Worm (Caenorhabditis elegans) whole organism, L3 larva: ENCODE measurements around the gene srh-146.

Experiments used
- R02D3.7 ChIP-seq: fragments of 150-350 bp; optimal IDR thresholded peaks from 2 replicates; lab custom pipeline; 2014; ENCODE audit warnings: missing biosample characterization, missing genetic modification characterization
- ZK546.5 ChIP-seq: sonication (generic microtip); optimal IDR thresholded peaks from 2 replicates; lab custom pipeline; 2017; ENCODE audit warnings: missing biosample characterization, missing genetic modification characterization
- aly-2 ChIP-seq: fragments of 150-350 bp; optimal IDR thresholded peaks from 2 replicates; lab custom pipeline; 2014; ENCODE audit warnings: missing biosample characterization, missing genetic modification characterization
- ama-1 ChIP-seq: fragments of 150-350 bp; optimal IDR thresholded peaks from 2 replicates; lab custom pipeline; 2018
- ceh-16 ChIP-seq: sonication (generic microtip); optimal IDR thresholded peaks from 2 replicates; lab custom pipeline; 2017; ENCODE audit warnings: missing biosample characterization, missing genetic modification characterization
- ceh-82 ChIP-seq: fragments of 150-350 bp; optimal IDR thresholded peaks from 2 replicates; lab custom pipeline; 2014; ENCODE audit warnings: missing biosample characterization, missing genetic modification characterization
- ceh-9 ChIP-seq: sonication (generic microtip); optimal IDR thresholded peaks from 2 replicates; lab custom pipeline; 2018; ENCODE audit warnings: missing biosample characterization, missing genetic modification characterization
- egl-5 ChIP-seq: fragments of 150-350 bp; optimal IDR thresholded peaks from 2 replicates; lab custom pipeline; 2017; ENCODE audit warnings: missing biosample characterization, missing genetic modification reagents, missing genetic modification characterization, inconsistent platforms
- elt-1 ChIP-seq: fragments of 150-350 bp; optimal IDR thresholded peaks from 2 replicates; lab custom pipeline; 2014; ENCODE audit warnings: missing biosample characterization, missing genetic modification characterization
- elt-2 ChIP-seq: sonication (generic microtip); optimal IDR thresholded peaks from 2 replicates; lab custom pipeline; 2016; ENCODE audit warnings: missing genetic modification reagents, mild to moderate bottlenecking, missing genetic modification characterization, missing compliant biosample characterization
- elt-3 ChIP-seq, 3 experiments: fragments of 150-350 bp in 1 of 3; sonication (generic microtip) in 2 of 3; optimal IDR thresholded peaks; 2 replicates in 2 of 3; 4 replicates in 1 of 3; lab custom pipeline; 2014 to 2017; ENCODE audit warnings: missing biosample characterization in 3 of 3, missing genetic modification characterization in 3 of 3
- eor-1 ChIP-seq, 2 experiments: fragments of 150-350 bp; optimal IDR thresholded peaks; 2 replicates each; lab custom pipeline; 2014 to 2018; ENCODE audit warnings: missing biosample characterization in 2 of 2, missing genetic modification characterization in 2 of 2
- fkh-10 ChIP-seq: sonication (generic microtip); optimal IDR thresholded peaks from 2 replicates; lab custom pipeline; 2017; ENCODE audit warnings: missing biosample characterization, missing genetic modification reagents, missing genetic modification characterization
- fkh-2 ChIP-seq: fragments of 150-350 bp; optimal IDR thresholded peaks from 2 replicates; lab custom pipeline; 2014; ENCODE audit warnings: missing biosample characterization, missing genetic modification reagents, missing genetic modification characterization
- fos-1 ChIP-seq: fragments of 150-350 bp; optimal IDR thresholded peaks from 2 replicates; lab custom pipeline; 2014; ENCODE audit warnings: missing biosample characterization, missing genetic modification characterization
- hmg-11 ChIP-seq: sonication (generic microtip); optimal IDR thresholded peaks from 2 replicates; lab custom pipeline; 2016; ENCODE audit warnings: missing genetic modification characterization, missing compliant biosample characterization
- lin-15B ChIP-seq: fragments of 150-350 bp; optimal IDR thresholded peaks from 2 replicates; lab custom pipeline; 2014; ENCODE audit warnings: missing biosample characterization, missing genetic modification characterization
- lin-39 ChIP-seq: fragments of 150-350 bp; optimal IDR thresholded peaks from 2 replicates; lab custom pipeline; 2018; ENCODE audit warnings: missing biosample characterization, missing genetic modification reagents, missing genetic modification characterization
- lsy-12 ChIP-seq: sonication (generic microtip); optimal IDR thresholded peaks from 2 replicates; lab custom pipeline; 2016; ENCODE audit warnings: mild to moderate bottlenecking, missing genetic modification characterization, missing compliant biosample characterization
- mdl-1 ChIP-seq: fragments of 150-350 bp; optimal IDR thresholded peaks from 2 replicates; lab custom pipeline; 2014; ENCODE audit warnings: missing biosample characterization, missing genetic modification characterization
- nfya-1 ChIP-seq: sonication (generic microtip); optimal IDR thresholded peaks from 2 replicates; lab custom pipeline; 2017; ENCODE audit warnings: missing genetic modification characterization, mild to moderate bottlenecking, missing compliant biosample characterization, antibody characterized with exemption, moderate library complexity; ENCODE audit not compliant: insufficient read depth
- nhr-12 ChIP-seq: fragments of 150-350 bp; optimal IDR thresholded peaks from 2 replicates; lab custom pipeline; 2014; ENCODE audit warnings: missing biosample characterization, missing genetic modification characterization
- nhr-23 ChIP-seq: fragments of 150-350 bp; optimal IDR thresholded peaks from 2 replicates; lab custom pipeline; 2014; ENCODE audit warnings: missing biosample characterization, missing genetic modification reagents, missing genetic modification characterization
- nhr-237 ChIP-seq: fragments of 150-350 bp; optimal IDR thresholded peaks from 2 replicates; lab custom pipeline; 2014; ENCODE audit warnings: missing biosample characterization, missing genetic modification characterization
- nhr-25 ChIP-seq: sonication (generic microtip); optimal IDR thresholded peaks from 2 replicates; lab custom pipeline; 2017; ENCODE audit warnings: missing biosample characterization, missing genetic modification characterization
- nhr-67 ChIP-seq: fragments of 150-350 bp; optimal IDR thresholded peaks from 2 replicates; lab custom pipeline; 2014; ENCODE audit warnings: missing biosample characterization, missing genetic modification characterization
- nhr-76 ChIP-seq: fragments of 150-350 bp; sonication (generic microtip); optimal IDR thresholded peaks from 5 replicates; lab custom pipeline; 2014; ENCODE audit warnings: missing biosample characterization, missing genetic modification characterization
- nhr-77 ChIP-seq: fragments of 150-350 bp; optimal IDR thresholded peaks from 2 replicates; lab custom pipeline; 2014; ENCODE audit warnings: missing biosample characterization, missing genetic modification characterization
- pha-4 ChIP-seq: fragments of 150-350 bp; optimal IDR thresholded peaks from 2 replicates; lab custom pipeline; 2014; ENCODE audit warnings: missing biosample characterization, missing genetic modification reagents, missing genetic modification characterization
- pqm-1 ChIP-seq: fragments of 150-350 bp; optimal IDR thresholded peaks from 2 replicates; lab custom pipeline; 2017; ENCODE audit warnings: missing biosample characterization, missing genetic modification characterization, inconsistent platforms
- sea-2 ChIP-seq: fragments of 150-350 bp; sonication (generic microtip); optimal IDR thresholded peaks from 4 replicates; lab custom pipeline; 2014; ENCODE audit warnings: missing biosample characterization, missing genetic modification reagents, missing genetic modification characterization
- skn-1 ChIP-seq: fragments of 150-350 bp; optimal IDR thresholded peaks from 2 replicates; lab custom pipeline; 2014; ENCODE audit warnings: missing biosample characterization, missing genetic modification characterization
- tbx-2 ChIP-seq: sonication (generic microtip); optimal IDR thresholded peaks from 2 replicates; lab custom pipeline; 2016; ENCODE audit warnings: mild to moderate bottlenecking, missing genetic modification characterization, missing compliant biosample characterization
- unc-39 ChIP-seq: sonication (generic microtip); optimal IDR thresholded peaks from 4 replicates; lab custom pipeline; 2017; ENCODE audit warnings: missing biosample characterization, missing genetic modification characterization
- unc-62 ChIP-seq: fragments of 150-350 bp; sonication (generic microtip); optimal IDR thresholded peaks from 4 replicates; lab custom pipeline; 2014; ENCODE audit warnings: missing biosample characterization, missing genetic modification reagents, missing genetic modification characterization
- zag-1 ChIP-seq: fragments of 150-350 bp; optimal IDR thresholded peaks from 2 replicates; lab custom pipeline; 2014; ENCODE audit warnings: missing biosample characterization, missing genetic modification characterization
- ztf-4 ChIP-seq: fragments of 150-350 bp; optimal IDR thresholded peaks from 2 replicates; lab custom pipeline; 2014; ENCODE audit warnings: missing biosample characterization, missing genetic modification characterization

srh-146 gene

DNA sequence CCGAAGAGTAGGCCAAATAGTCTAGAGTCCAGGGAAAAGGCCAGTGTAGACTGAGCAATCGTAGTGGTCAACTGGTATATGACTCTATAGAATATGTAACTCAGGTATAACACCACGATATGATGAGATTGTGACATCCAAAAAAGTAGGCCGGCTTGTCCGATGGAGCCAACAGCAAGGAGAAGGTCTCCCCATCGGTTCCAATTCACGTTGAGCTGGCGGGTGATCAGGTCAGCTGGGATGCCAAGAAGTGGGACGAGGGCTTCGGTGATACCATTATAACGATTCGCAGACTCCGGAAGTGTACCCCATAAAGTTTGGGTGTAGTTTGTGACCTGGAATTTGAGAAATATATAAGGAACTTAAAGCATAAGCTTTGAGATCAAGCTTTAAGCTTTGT is 41.1 kb upstream of the srh-146 start:
- no peak for TF ChIP-seq sea-2 (GFP tag; lab: Kevin White, UChicago)
- TF ChIP-seq ceh-82 = no peak
- no peak for TF ChIP-seq egl-5 (tag; lab: Kevin White, UChicago)
- no peak for TF ChIP-seq lin-15B (tag; lab: Kevin White, UChicago)
- TF ChIP-seq nfya-1 (tag; lab: Kevin White, UChicago) = no peak
- TF ChIP-seq elt-2 (tag; lab: Kevin White, UChicago) = no peak
- no peak for TF ChIP-seq mdl-1
- TF ChIP-seq lin-39 (tag; lab: Kevin White, UChicago) = no peak
- no peak for TF ChIP-seq aly-2 (tag; lab: Kevin White, UChicago)
- no peak for TF ChIP-seq ZK546.5 (tag; lab: Kevin White, UChicago)
- no peak for TF ChIP-seq ceh-16
- no peak for TF ChIP-seq nhr-25
- TF ChIP-seq nhr-12 (tag; lab: Kevin White, UChicago) = no peak
- TF ChIP-seq nhr-237 = no peak

DNA sequence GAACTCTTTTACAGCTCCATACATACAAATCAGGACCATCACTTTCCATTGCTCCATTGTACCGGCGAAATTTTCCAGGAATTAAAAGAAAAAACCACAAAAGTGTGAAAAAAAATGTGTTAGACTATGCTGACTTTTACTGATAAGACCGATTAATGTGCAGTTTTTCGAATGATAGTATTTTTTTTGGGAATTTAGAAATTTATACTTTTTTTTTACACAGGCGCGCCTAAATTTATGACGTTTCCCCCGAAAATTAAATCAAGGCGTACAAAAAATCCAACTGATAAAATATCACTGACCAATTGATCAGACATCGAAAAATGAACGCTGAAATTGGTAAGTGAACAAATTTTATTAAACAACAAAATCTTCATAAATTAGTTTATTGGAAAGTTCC is 38.6 kb upstream of the srh-146 start, which contains the start of gene folt-2:
Gene folt-2 (minus strand): TSS at position 179 of the 400 bp plus-strand sequence.
- peak; percentile 49 for TF ChIP-seq pqm-1 (tag; lab: Kevin White, UChicago)
- no peak for TF ChIP-seq nhr-67 (tag; lab: Kevin White, UChicago)
- TF ChIP-seq elt-2 (tag; lab: Kevin White, UChicago) = peak; percentile 75
- TF ChIP-seq skn-1 (tag; lab: Kevin White, UChicago) = no peak
- TF ChIP-seq pha-4 (tag; lab: Kevin White, UChicago) = no peak

DNA sequence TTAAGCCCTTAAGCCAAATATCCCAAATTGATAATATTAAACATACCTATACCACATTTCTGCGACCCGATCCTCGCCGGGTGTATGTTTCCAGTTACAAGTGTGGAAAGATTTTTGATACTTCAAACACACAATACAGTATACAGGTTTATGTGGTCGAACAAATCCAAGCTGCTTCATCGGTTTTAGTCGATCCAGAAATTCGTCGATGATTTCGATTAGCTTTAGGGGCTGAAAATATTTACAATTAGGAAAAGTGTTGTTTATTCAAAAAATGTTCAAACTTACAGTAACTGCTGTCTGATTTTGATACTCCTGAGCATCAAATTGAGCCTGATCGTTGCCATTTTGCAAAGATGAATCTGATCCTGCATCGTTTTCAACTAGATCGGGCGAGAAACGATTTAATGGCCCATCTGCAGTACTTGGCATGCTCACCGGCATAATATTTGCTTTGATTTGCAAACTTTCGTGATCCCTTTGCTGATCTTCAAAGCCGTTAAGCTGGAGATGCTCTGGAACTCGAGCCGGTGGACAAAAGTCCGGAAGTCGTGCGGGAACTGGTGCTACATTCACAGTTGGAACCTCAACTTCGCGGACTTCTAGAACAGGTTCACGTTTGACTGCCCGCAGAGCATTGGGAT is 37.7 kb upstream of the srh-146 start:
- no peak for TF ChIP-seq nhr-23
- TF ChIP-seq ceh-9 (tag; lab: Kevin White, UChicago) = no peak
- TF ChIP-seq elt-1 = no peak
- TF ChIP-seq nhr-25 = no peak
- no peak for TF ChIP-seq elt-3 (tag; optimal IDR thresholded peaks at IDR 0.05; lab: Kevin White, UChicago)
- no peak for TF ChIP-seq R02D3.7 (tag; lab: Kevin White, UChicago)
- no peak for TF ChIP-seq nhr-77 (tag; lab: Kevin White, UChicago)
- TF ChIP-seq unc-62 (GFP tag; lab: Kevin White, UChicago) = no peak
- TF ChIP-seq lin-15B (tag; lab: Kevin White, UChicago) = no peak
- TF ChIP-seq unc-39 (tag; lab: Kevin White, UChicago) = no peak
- no peak for TF ChIP-seq pqm-1 (tag; lab: Kevin White, UChicago)
- TF ChIP-seq fkh-2 (tag; lab: Kevin White, UChicago) = no peak
- no peak for TF ChIP-seq tbx-2 (tag; lab: Kevin White, UChicago)
- no peak for TF ChIP-seq ztf-4 (tag; lab: Kevin White, UChicago)
- TF ChIP-seq zag-1 = no peak
- TF ChIP-seq ama-1 (lab: Kevin White, UChicago) = no peak
- no peak for TF ChIP-seq nhr-12 (tag; lab: Kevin White, UChicago)
- no peak for TF ChIP-seq fkh-10 (GFP tag; lab: Kevin White, UChicago)
- TF ChIP-seq nhr-76 (tag; lab: Kevin White, UChicago) = no peak

DNA sequence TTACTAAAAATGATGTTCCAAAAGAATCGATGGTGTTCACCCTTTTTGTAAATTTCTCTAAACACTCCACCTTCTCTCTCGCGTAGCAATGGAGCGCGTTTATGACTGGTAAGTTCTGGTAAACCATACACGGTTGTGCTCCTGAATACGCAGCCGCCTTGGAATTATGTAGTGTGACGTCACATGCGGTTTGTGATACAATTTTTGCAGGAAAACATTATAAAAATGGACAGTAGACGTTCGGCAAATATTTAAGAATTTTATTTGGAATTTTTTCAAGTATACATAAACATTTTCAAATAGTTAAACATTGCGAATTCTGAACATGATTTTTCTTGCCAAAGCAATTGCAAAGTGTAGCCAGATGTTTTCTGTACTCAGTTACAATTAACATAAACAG is 36.5 kb upstream of the srh-146 start, which contains the start of gene F37B4.10:
Gene F37B4.10 (minus strand): TSS at position 101 of the 400 bp plus-strand sequence.
- TF ChIP-seq elt-2 (tag; lab: Kevin White, UChicago) (peak; percentile 8), aly-2 (tag; lab: Kevin White, UChicago) (no peak), eor-1 (tag; optimal IDR thresholded peaks at IDR 0.05; lab: Kevin White, UChicago) (no peak), pha-4 (tag; lab: Kevin White, UChicago) (no peak), unc-62 (GFP tag; lab: Kevin White, UChicago) (no peak), unc-39 (tag; lab: Kevin White, UChicago) (no peak), sea-2 (GFP tag; lab: Kevin White, UChicago) (no peak)

DNA sequence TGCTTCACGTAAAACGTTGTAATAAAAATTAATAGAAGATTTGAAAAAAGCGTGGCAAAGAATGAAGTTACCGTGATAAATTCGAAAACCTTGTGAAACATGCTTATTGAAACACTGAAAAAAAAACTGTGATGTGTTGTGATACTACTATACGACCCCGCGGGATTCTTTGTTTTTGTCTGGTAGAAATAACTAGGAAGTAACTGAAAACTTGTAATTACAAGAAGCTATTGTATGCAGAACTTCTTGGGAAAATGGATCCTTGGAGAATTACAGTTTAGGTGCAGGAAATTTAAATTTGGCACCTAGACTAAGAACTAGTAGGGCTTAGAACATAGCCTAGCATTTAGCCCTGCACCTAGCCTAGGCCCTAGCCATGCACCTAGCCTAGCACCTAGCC is 34.2 kb upstream of the srh-146 start, which contains the start of gene str-39:
Gene str-39 (minus strand): TSS at position 101 of the 400 bp plus-strand sequence.
- TF ChIP-seq pqm-1 (tag; lab: Kevin White, UChicago) = no peak
- TF ChIP-seq unc-39 (tag; lab: Kevin White, UChicago) = no peak
- no peak for TF ChIP-seq tbx-2 (tag; lab: Kevin White, UChicago)
- TF ChIP-seq fos-1 = no peak
- TF ChIP-seq elt-3 (tag; optimal IDR thresholded peaks at IDR 0.05; lab: Kevin White, UChicago) = no peak
- no peak for TF ChIP-seq hmg-11 (tag; lab: Kevin White, UChicago)
- TF ChIP-seq lsy-12 (tag; lab: Kevin White, UChicago) = no peak
- no peak for TF ChIP-seq ceh-82
- no peak for TF ChIP-seq elt-2 (tag; lab: Kevin White, UChicago)
- no peak for TF ChIP-seq fkh-2 (tag; lab: Kevin White, UChicago)
- TF ChIP-seq ZK546.5 (tag; lab: Kevin White, UChicago) = no peak
- TF ChIP-seq nhr-25 = no peak
